Worm (Caenorhabditis elegans) whole organism, late embryonic: Measurements from ENCODE around the gene smoc-1.

Source experiments
- ceh-2 ChIP-seq: sonication (generic microtip); optimal IDR thresholded peaks from 2 replicates; lab custom pipeline; 2016; ENCODE audit warnings: missing genotype, missing genetic modification characterization, missing compliant biosample characterization
- elt-4 ChIP-seq: sonication (generic microtip); optimal IDR thresholded peaks from 2 replicates; lab custom pipeline; 2016; ENCODE audit warnings: missing genetic modification characterization, missing compliant biosample characterization
- hlh-8 ChIP-seq: sonication (generic microtip); optimal IDR thresholded peaks from 2 replicates; lab custom pipeline; 2016; ENCODE audit warnings: missing genotype, missing genetic modification characterization, missing compliant biosample characterization
- pha-4 ChIP-seq: fragments of 150-350 bp; optimal IDR thresholded peaks from 2 replicates; lab custom pipeline; 2018; ENCODE audit warnings: missing biosample characterization, missing genetic modification reagents, missing genetic modification characterization

ce11 chrV:11803518-11803994 lies 46.1 kb downstream of the smoc-1 start:
- TF ChIP-seq pha-4 (no peak), ceh-2 (tag; lab: Kevin White, UChicago) (no peak), hlh-8 (tag; lab: Kevin White, UChicago) (no peak), elt-4 (tag; lab: Kevin White, UChicago) (no peak)
